Worm (Caenorhabditis elegans) whole organism, L4 larva: ENCODE results near the gene F20B6.4.

Experiments used
- F37D6.2 ChIP-seq: sonication (generic microtip); optimal IDR thresholded peaks from 2 replicates; lab custom pipeline; 2016; ENCODE audit warnings: mild to moderate bottlenecking, missing genetic modification characterization, missing compliant biosample characterization
- T26A8.4 ChIP-seq: fragments of 200-800 bp; sonication (Bioruptor generic); IDR thresholded peaks from 2 replicates; pipeline ENCODE4 v1.3.6; 2022; ENCODE audit warnings: missing genetic modification characterization, missing compliant biosample characterization
- ZK337.2 ChIP-seq: fragments of 200-800 bp; sonication (Bioruptor generic); IDR thresholded peaks from 2 replicates; pipeline ENCODE4 v1.3.6; 2022; ENCODE audit warnings: missing genetic modification reagents, missing genetic modification characterization, missing compliant biosample characterization
- aha-1 ChIP-seq: fragments of 150-350 bp; peaks from one replicate; lab custom pipeline; 2014; ENCODE audit warnings: missing biosample characterization, missing genetic modification characterization
- aly-2 ChIP-seq: sonication (generic microtip); optimal IDR thresholded peaks from 2 replicates; lab custom pipeline; 2018; ENCODE audit warnings: missing biosample characterization, missing genetic modification characterization
- ceh-20 ChIP-seq: fragments of 200-800 bp; sonication (Bioruptor generic); IDR thresholded peaks from 2 replicates; pipeline ENCODE4 v1.3.6; 2022; ENCODE audit warnings: missing genetic modification reagents, missing genetic modification characterization, missing compliant biosample characterization
- ceh-28 ChIP-seq: fragments of 150-350 bp; optimal IDR thresholded peaks from 2 replicates; lab custom pipeline; 2014; ENCODE audit warnings: missing biosample characterization, missing genetic modification reagents, missing genetic modification characterization
- ceh-32 ChIP-seq: sonication (generic microtip); optimal IDR thresholded peaks from 2 replicates; lab custom pipeline; 2016; ENCODE audit warnings: mild to moderate bottlenecking, missing genetic modification characterization, missing compliant biosample characterization; ENCODE audit not compliant: poor library complexity
- ctbp-1 ChIP-seq: fragments of 200-800 bp; sonication (Bioruptor generic); IDR thresholded peaks from 2 replicates; pipeline ENCODE4 v1.3.6; 2022; ENCODE audit warnings: missing genetic modification reagents, missing genetic modification characterization, missing compliant biosample characterization
- daf-16 ChIP-seq, 3 experiments: sonication (generic microtip); optimal IDR thresholded peaks; 2 replicates each; lab custom pipeline; 2016 to 2017; ENCODE audit warnings: missing genetic modification characterization in 3 of 3, missing genetic modification reagents in 3 of 3, mild to moderate bottlenecking in 2 of 3, missing compliant biosample characterization in 2 of 3, missing biosample characterization in 1 of 3, moderate library complexity in 1 of 3
- daf-19 ChIP-seq: fragments of 200-800 bp; sonication (Bioruptor generic); conservative IDR thresholded peaks from 2 replicates; pipeline ENCODE4 v1.3.6; 2022; ENCODE audit warnings: missing genetic modification characterization, missing compliant biosample characterization
- dmd-9 ChIP-seq: fragments of 200-800 bp; sonication (Bioruptor generic); IDR thresholded peaks from 2 replicates; pipeline ENCODE4 v1.3.6; 2022; ENCODE audit warnings: missing genetic modification reagents, missing genetic modification characterization, missing compliant biosample characterization
- dpl-1 ChIP-seq: fragments of 150-350 bp; optimal IDR thresholded peaks from 2 replicates; lab custom pipeline; 2014; ENCODE audit warnings: missing biosample characterization, missing genetic modification reagents, missing genetic modification characterization
- egl-43 ChIP-seq: fragments of 200-800 bp; sonication (Bioruptor generic); IDR thresholded peaks from 2 replicates; pipeline ENCODE4 v1.3.6; 2022; ENCODE audit warnings: missing genetic modification reagents, missing genetic modification characterization, missing compliant biosample characterization
- hif-1 ChIP-seq, 2 experiments: sonication (generic microtip); optimal IDR thresholded peaks; 2 replicates each; lab custom pipeline; 2016 to 2017; ENCODE audit warnings: missing compliant biosample characterization in 2 of 2, missing genetic modification characterization in 2 of 2, missing genetic modification reagents in 2 of 2, missing genotype in 2 of 2, mild to moderate bottlenecking in 1 of 2
- hlh-11 ChIP-seq: fragments of 200-800 bp; sonication (Bioruptor generic); optimal IDR thresholded peaks from 2 replicates; lab custom pipeline; 2018; ENCODE audit warnings: mild to moderate bottlenecking, missing genetic modification characterization, missing compliant biosample characterization
- hmg-1.1 ChIP-seq: fragments of 200-800 bp; sonication (Bioruptor generic); IDR thresholded peaks from 2 replicates; pipeline ENCODE4 v1.3.6; 2022; ENCODE audit warnings: missing genetic modification reagents, missing genetic modification characterization, missing compliant biosample characterization
- lin-1 ChIP-seq: fragments of 200-800 bp; sonication (Bioruptor generic); IDR thresholded peaks from 2 replicates; pipeline ENCODE4 v1.3.6; 2022; ENCODE audit warnings: missing genetic modification reagents, missing genetic modification characterization, missing compliant biosample characterization
- lsy-2 ChIP-seq, 2 experiments: fragments of 150-350 bp in 1 of 2; sonication (generic microtip) in 1 of 2; optimal IDR thresholded peaks; 2 replicates each; lab custom pipeline; 2014 to 2017; ENCODE audit warnings: missing biosample characterization in 2 of 2, missing genetic modification characterization in 2 of 2
- mdl-1 ChIP-seq, 2 experiments: fragments of 150-350 bp in 1 of 2; sonication (generic microtip) in 1 of 2; optimal IDR thresholded peaks; 2 replicates each; lab custom pipeline; 2014 to 2017; ENCODE audit warnings: missing biosample characterization in 2 of 2, missing genetic modification characterization in 2 of 2
- mdt-29 ChIP-seq: fragments of 200-800 bp; sonication (Bioruptor generic); IDR thresholded peaks from 2 replicates; pipeline ENCODE4 v1.3.6; 2022; ENCODE audit warnings: missing genetic modification reagents, missing genetic modification characterization, missing compliant biosample characterization
- mxl-2 ChIP-seq: fragments of 200-800 bp; sonication (Bioruptor generic); conservative IDR thresholded peaks from 2 replicates; pipeline ENCODE4 v1.3.6; 2022; ENCODE audit warnings: missing genetic modification reagents, missing genetic modification characterization, missing compliant biosample characterization
- nhr-10 ChIP-seq: fragments of 150-350 bp; optimal IDR thresholded peaks from 2 replicates; lab custom pipeline; 2014; ENCODE audit warnings: missing biosample characterization, missing genetic modification characterization
- nhr-102 ChIP-seq: sonication (generic microtip); optimal IDR thresholded peaks from 2 replicates; lab custom pipeline; 2016; ENCODE audit warnings: mild to moderate bottlenecking, missing genetic modification characterization, moderate library complexity, missing compliant biosample characterization
- nhr-111 ChIP-seq: fragments of 200-800 bp; sonication (Bioruptor generic); optimal IDR thresholded peaks from 2 replicates; lab custom pipeline; 2018; ENCODE audit warnings: mild to moderate bottlenecking, missing genetic modification characterization, missing compliant biosample characterization
- nhr-237 ChIP-seq: sonication (generic microtip); optimal IDR thresholded peaks from 2 replicates; lab custom pipeline; 2017; ENCODE audit warnings: missing biosample characterization, missing genetic modification characterization
- nhr-28 ChIP-seq: fragments of 150-350 bp; optimal IDR thresholded peaks from 2 replicates; lab custom pipeline; 2014; ENCODE audit warnings: missing biosample characterization, missing genetic modification characterization
- nhr-42 ChIP-seq: fragments of 200-800 bp; sonication (Bioruptor generic); IDR thresholded peaks from 2 replicates; pipeline ENCODE4 v1.3.6; 2022; ENCODE audit warnings: missing genetic modification characterization, missing compliant biosample characterization
- nhr-77 ChIP-seq: fragments of 150-350 bp; optimal IDR thresholded peaks from 2 replicates; lab custom pipeline; 2014; ENCODE audit warnings: missing biosample characterization, missing genetic modification characterization
- pha-4 ChIP-seq, 2 experiments: fragments of 150-350 bp in 1 of 2; fragments of 200-800 bp in 1 of 2; sonication (Bioruptor generic) in 1 of 2; IDR thresholded peaks in 1 of 2; optimal IDR thresholded peaks in 1 of 2; 2 replicates each; pipeline versions ENCODE4 v1.3.6 to Lab custom; 2014 to 2022; ENCODE audit warnings: missing genetic modification characterization in 2 of 2, missing genetic modification reagents in 2 of 2, missing biosample characterization in 1 of 2, missing compliant biosample characterization in 1 of 2
- php-3 ChIP-seq: fragments of 200-800 bp; sonication (Bioruptor generic); IDR thresholded peaks from 2 replicates; pipeline ENCODE4 v1.3.6; 2022; ENCODE audit warnings: missing genetic modification reagents, missing genetic modification characterization, missing compliant biosample characterization
- set-16 ChIP-seq: fragments of 200-800 bp; sonication (Bioruptor generic); IDR thresholded peaks from 2 replicates; pipeline ENCODE4 v1.3.6; 2022; ENCODE audit warnings: missing genetic modification reagents, missing genetic modification characterization, missing compliant biosample characterization
- skn-1 ChIP-seq: fragments of 150-350 bp; optimal IDR thresholded peaks from 2 replicates; lab custom pipeline; 2014; ENCODE audit warnings: missing biosample characterization, missing genetic modification characterization
- tra-1 ChIP-seq: fragments of 200-800 bp; sonication (Bioruptor generic); IDR thresholded peaks from 2 replicates; pipeline ENCODE4 v1.3.6; 2022; ENCODE audit warnings: missing genetic modification reagents, missing genetic modification characterization, missing compliant biosample characterization
- unc-130 ChIP-seq: sonication (generic microtip); optimal IDR thresholded peaks from 2 replicates; lab custom pipeline; 2016; ENCODE audit warnings: missing genetic modification reagents, missing genetic modification characterization, missing compliant biosample characterization
- zag-1 ChIP-seq: fragments of 150-350 bp; optimal IDR thresholded peaks from 2 replicates; lab custom pipeline; 2014; ENCODE audit warnings: missing biosample characterization, missing genetic modification characterization
- zfp-3 ChIP-seq: fragments of 200-800 bp; sonication (Bioruptor generic); conservative IDR thresholded peaks from 2 replicates; pipeline ENCODE4 v1.3.6; 2022; ENCODE audit warnings: missing genetic modification reagents, missing genetic modification characterization, missing compliant biosample characterization
- zip-11 ChIP-seq: fragments of 200-800 bp; sonication (Bioruptor generic); IDR thresholded peaks from 2 replicates; pipeline ENCODE4 v1.3.6; 2022; ENCODE audit warnings: missing genetic modification characterization, missing compliant biosample characterization
- zip-2 ChIP-seq: fragments of 150-350 bp; optimal IDR thresholded peaks from 2 replicates; lab custom pipeline; 2014; ENCODE audit warnings: missing biosample characterization, missing genetic modification characterization
- ztf-11 ChIP-seq: fragments of 150-350 bp; optimal IDR thresholded peaks from 2 replicates; lab custom pipeline; 2014; ENCODE audit warnings: missing biosample characterization, missing genetic modification characterization
- ztf-7 ChIP-seq: fragments of 150-350 bp; optimal IDR thresholded peaks from 2 replicates; lab custom pipeline; 2014; ENCODE audit warnings: missing biosample characterization, missing genetic modification characterization

F20B6.4 gene

ce11 chrX:4147600-4148448, 48.5 kb downstream of the F20B6.4 start (continued):
- TF ChIP-seq tra-1 (GFP tag; lab: Robert Waterston, UW) (peak; percentile 25; the same call in 1 of the 2 replicates), nhr-102 (tag; lab: Kevin White, UChicago) (peak; percentile 50), hif-1 (tag; optimal IDR thresholded peaks at IDR 0.05; lab: Kevin White, UChicago) (peak in 1 of 2 experiments; percentile 0), ceh-20 (peak; percentile 46; the same call in 1 of the 2 replicates)
- TF ChIP-seq, all 104 proteins: peak for 38

ce11 chrX:4146798-4147543, 49.4 kb downstream of the F20B6.4 start:
- TF ChIP-seq F37D6.2 (tag; lab: Kevin White, UChicago) (peak; percentile 7), nhr-28 (tag; lab: Kevin White, UChicago) (no peak), pha-4 (GFP tag; IDR thresholded peaks at IDR 0.05; lab: Robert Waterston, UW) (0 out of 2 replicates have a peak, but pooled peaks have one; percentile 4), pha-4 (tag; optimal IDR thresholded peaks at IDR 0.05; lab: Kevin White, UChicago) (no peak), hmg-1.1 (GFP tag; lab: Robert Waterston, UW) (0 out of 2 replicates have a peak, but pooled peaks have one; percentile 21), ceh-28 (no peak), nhr-237 (no peak), aha-1 (tag; lab: Kevin White, UChicago) (peak; percentile 97), lin-1 (GFP tag; lab: Robert Waterston, UW) (no peak), ZK337.2 (GFP tag; lab: Robert Waterston, UW) (no peak), egl-43 (GFP tag; lab: Robert Waterston, UW) (no peak), T26A8.4 (GFP tag; lab: Robert Waterston, UW) (peak; percentile 29; the same call in 1 of the 2 replicates), php-3 (GFP tag; lab: Robert Waterston, UW) (no peak), lsy-2 (tag; optimal IDR thresholded peaks at IDR 0.05; lab: Kevin White, UChicago) (peak in 1 of 2 experiments; percentile 1), nhr-77 (tag; lab: Kevin White, UChicago) (no peak), set-16 (GFP tag; lab: Robert Waterston, UW) (no peak; the same call in 1 of the 2 replicates), zip-11 (GFP tag; lab: Robert Waterston, UW) (no peak), skn-1 (tag; lab: Kevin White, UChicago) (no peak), dpl-1 (GFP tag; lab: Kevin White, UChicago) (no peak), daf-16 (GFP tag; optimal IDR thresholded peaks at IDR 0.05; lab: Kevin White, UChicago) (no peak), daf-16 (tag; optimal IDR thresholded peaks at IDR 0.05; lab: Kevin White, UChicago) (peak; percentile 0)

- TF ChIP-seq nhr-111: no peak
- TF ChIP-seq unc-130 (GFP tag; lab: Kevin White, UChicago): no peak
- no peak for TF ChIP-seq zag-1 (tag; lab: Kevin White, UChicago)
- no peak for TF ChIP-seq ctbp-1 (GFP tag; lab: Robert Waterston, UW)
- no peak for TF ChIP-seq mdl-1 (tag; optimal IDR thresholded peaks at IDR 0.05; lab: Kevin White, UChicago)
- no peak for TF ChIP-seq php-3 (GFP tag; lab: Robert Waterston, UW)
- no peak for TF ChIP-seq nhr-10
- TF ChIP-seq daf-16 (GFP tag; optimal IDR thresholded peaks at IDR 0.05; lab: Kevin White, UChicago): no peak
- peak; percentile 9 for TF ChIP-seq daf-16 (tag; optimal IDR thresholded peaks at IDR 0.05; lab: Kevin White, UChicago)
- no peak for TF ChIP-seq ztf-11 (tag; lab: Kevin White, UChicago)
- no peak for TF ChIP-seq ceh-32
- no peak for TF ChIP-seq mdt-29 (GFP tag; lab: Robert Waterston, UW)
- TF ChIP-seq nhr-42 (GFP tag; lab: Robert Waterston, UW): no peak
- no peak for TF ChIP-seq lsy-2 (tag; optimal IDR thresholded peaks at IDR 0.05; lab: Kevin White, UChicago)
- no peak for TF ChIP-seq hlh-11
- TF ChIP-seq ztf-7 (tag; lab: Kevin White, UChicago): no peak
- no peak for TF ChIP-seq dmd-9 (GFP tag; lab: Robert Waterston, UW)
- no peak for TF ChIP-seq zip-2 (tag; lab: Kevin White, UChicago)
- no peak for TF ChIP-seq nhr-102 (tag; lab: Kevin White, UChicago)
- no peak for TF ChIP-seq pha-4 (GFP tag; IDR thresholded peaks at IDR 0.05; lab: Robert Waterston, UW)
- TF ChIP-seq pha-4 (tag; optimal IDR thresholded peaks at IDR 0.05; lab: Kevin White, UChicago): no peak
- no peak for TF ChIP-seq zfp-3
- no peak for TF ChIP-seq aly-2 (tag; lab: Kevin White, UChicago)
- no peak for TF ChIP-seq dpl-1 (GFP tag; lab: Kevin White, UChicago)
- no peak for TF ChIP-seq ceh-28
- TF ChIP-seq ZK337.2 (GFP tag; lab: Robert Waterston, UW): no peak
- TF ChIP-seq daf-19 (GFP tag; lab: Robert Waterston, UW): no peak
- TF ChIP-seq hif-1 (tag; optimal IDR thresholded peaks at IDR 0.05; lab: Kevin White, UChicago): no peak
- peak; percentile 44; the same call in 1 of the 2 replicates for TF ChIP-seq mxl-2 (GFP tag; lab: Robert Waterston, UW)
Observed at ce11 chrX:4146046-4146445, 50.3 kb downstream of the F20B6.4 start.
